Worm (Caenorhabditis elegans): Measurements from ENCODE around the gene C08E8.1.

C08E8.1 gene

DNA sequence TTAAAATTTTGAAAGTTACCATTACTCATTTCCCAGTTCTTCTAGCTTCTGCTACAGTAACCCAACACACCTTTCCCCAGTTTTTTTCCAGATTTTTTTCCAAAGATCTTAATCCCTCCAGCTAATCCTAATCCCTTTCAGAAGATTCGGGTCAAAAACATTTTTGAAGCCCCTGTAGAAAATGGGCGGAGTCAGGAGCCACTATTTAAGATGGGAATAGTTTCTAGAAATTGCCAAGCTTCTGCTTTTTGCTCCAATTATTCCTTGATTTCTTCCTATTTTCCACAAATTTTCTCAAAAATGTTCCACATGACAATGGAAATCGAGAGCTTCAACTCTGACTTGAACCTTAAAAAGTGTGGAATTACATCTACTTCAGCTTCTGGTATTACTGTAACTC lies 2.3 kb upstream of the C08E8.1 start, which contains the start of gene C08E8.9:
Gene C08E8.9, plus strand, starts transcription at position 301 of the 400 bp plus-strand sequence.
- no peak for TF ChIP-seq F13C5.2 (tag; optimal IDR thresholded peaks at IDR 0.05)
- TF ChIP-seq flt-1 (GFP tag; IDR thresholded peaks at IDR 0.05): no peak
- peak; percentile 57 for TF ChIP-seq ceh-36 (tag; optimal IDR thresholded peaks at IDR 0.05)

DNA sequence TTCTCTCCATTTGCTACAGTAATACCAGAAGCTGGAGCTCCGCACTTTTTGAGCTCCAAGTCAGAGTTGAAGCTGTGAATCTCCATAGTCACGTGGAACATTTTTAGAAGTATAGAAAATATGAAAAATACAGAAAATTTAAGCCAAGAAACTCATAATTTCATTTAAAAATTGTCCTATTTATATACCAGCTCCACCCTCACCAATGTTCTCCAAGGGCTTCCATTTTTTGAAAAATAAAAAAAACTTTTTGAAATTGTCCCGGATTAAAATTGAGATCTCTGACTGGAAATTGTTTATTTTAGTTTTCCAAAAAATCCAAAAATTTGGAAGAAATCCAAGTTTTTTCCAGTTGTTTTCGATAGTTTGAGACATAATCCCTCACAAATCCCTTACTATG lies 2.4 kb downstream of the C08E8.1 start, which contains the start of gene C08E8.5:
Gene C08E8.5, minus strand, starts transcription at position 101 of the 400 bp plus-strand sequence.
- no peak for TF ChIP-seq pes-1 (GFP tag; IDR thresholded peaks at IDR 0.05)
- no peak for TF ChIP-seq tbx-37 (GFP tag; conservative IDR thresholded peaks at IDR 0.05)
- TF ChIP-seq F13C5.2 (tag; optimal IDR thresholded peaks at IDR 0.05): no peak
- TF ChIP-seq tra-4 (tag; optimal IDR thresholded peaks at IDR 0.05): no peak
- no peak for TF ChIP-seq hmg-4 (GFP tag; optimal IDR thresholded peaks at IDR 0.05)
- TF ChIP-seq ama-1 (optimal IDR thresholded peaks at IDR 0.05): no peak
- TF ChIP-seq B0310.2 (tag; optimal IDR thresholded peaks at IDR 0.05): no peak
- TF ChIP-seq ceh-13 (GFP tag; optimal IDR thresholded peaks at IDR 0.05): no peak
- no peak for TF ChIP-seq ets-7 (tag; optimal IDR thresholded peaks at IDR 0.05)
- no peak for TF ChIP-seq hnd-1 (tag; optimal IDR thresholded peaks at IDR 0.05)
- TF ChIP-seq sea-1 (GFP tag; conservative IDR thresholded peaks at IDR 0.05): no peak
- no peak for TF ChIP-seq hmbx-1 (tag; optimal IDR thresholded peaks at IDR 0.05)
- no peak for TF ChIP-seq tbx-11 (GFP tag; IDR thresholded peaks at IDR 0.05)
- TF ChIP-seq aly-1 (tag; optimal IDR thresholded peaks at IDR 0.05): no peak
- no peak for TF ChIP-seq flt-1 (GFP tag; IDR thresholded peaks at IDR 0.05)
- no peak for TF ChIP-seq scrt-1 (GFP tag; IDR thresholded peaks at IDR 0.05)
- no peak for TF ChIP-seq ceh-36 (tag; optimal IDR thresholded peaks at IDR 0.05)

DNA sequence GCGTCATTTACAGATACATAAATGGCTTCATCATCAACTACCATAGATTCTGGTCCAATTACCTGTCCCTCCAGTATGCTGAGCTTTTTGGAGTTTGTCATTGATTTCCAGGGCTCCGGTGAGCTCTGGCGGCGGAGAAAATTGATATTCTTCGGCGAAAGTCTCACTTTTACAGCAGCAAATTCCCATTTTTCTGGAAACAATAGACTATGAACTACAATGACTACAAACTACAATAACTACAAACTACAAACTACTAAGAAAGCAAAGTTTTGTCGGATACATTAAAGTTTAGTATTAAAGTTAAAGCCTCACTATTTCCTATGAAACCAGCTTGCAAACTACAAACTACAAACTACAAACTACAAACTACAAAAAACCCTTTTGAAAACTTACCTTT lies 6.6 kb downstream of the C08E8.1 start, which contains the start of gene C08E8.2:
Gene C08E8.2, minus strand, starts transcription at position 101 of the 400 bp plus-strand sequence.
- no peak for TF ChIP-seq hmbx-1 (tag; optimal IDR thresholded peaks at IDR 0.05)
- TF ChIP-seq B0310.2 (tag; optimal IDR thresholded peaks at IDR 0.05): no peak
- TF ChIP-seq hnd-1 (tag; optimal IDR thresholded peaks at IDR 0.05): no peak
- no peak for TF ChIP-seq aly-1 (tag; optimal IDR thresholded peaks at IDR 0.05)
- no peak for TF ChIP-seq hmg-4 (GFP tag; optimal IDR thresholded peaks at IDR 0.05)
- no peak for TF ChIP-seq tbx-11 (GFP tag; IDR thresholded peaks at IDR 0.05)
- no peak for TF ChIP-seq ceh-36 (tag; optimal IDR thresholded peaks at IDR 0.05)
- no peak for TF ChIP-seq scrt-1 (GFP tag; IDR thresholded peaks at IDR 0.05)
- TF ChIP-seq tra-4 (tag; optimal IDR thresholded peaks at IDR 0.05): no peak
- TF ChIP-seq ama-1 (optimal IDR thresholded peaks at IDR 0.05): no peak
- no peak for TF ChIP-seq sea-1 (GFP tag; conservative IDR thresholded peaks at IDR 0.05)
- TF ChIP-seq ceh-13 (GFP tag; optimal IDR thresholded peaks at IDR 0.05): no peak
- no peak for TF ChIP-seq pes-1 (GFP tag; IDR thresholded peaks at IDR 0.05)
- TF ChIP-seq F13C5.2 (tag; optimal IDR thresholded peaks at IDR 0.05): no peak
- no peak for TF ChIP-seq tbx-37 (GFP tag; conservative IDR thresholded peaks at IDR 0.05)
- no peak for TF ChIP-seq ets-7 (tag; optimal IDR thresholded peaks at IDR 0.05)
- TF ChIP-seq flt-1 (GFP tag; IDR thresholded peaks at IDR 0.05): no peak

DNA sequence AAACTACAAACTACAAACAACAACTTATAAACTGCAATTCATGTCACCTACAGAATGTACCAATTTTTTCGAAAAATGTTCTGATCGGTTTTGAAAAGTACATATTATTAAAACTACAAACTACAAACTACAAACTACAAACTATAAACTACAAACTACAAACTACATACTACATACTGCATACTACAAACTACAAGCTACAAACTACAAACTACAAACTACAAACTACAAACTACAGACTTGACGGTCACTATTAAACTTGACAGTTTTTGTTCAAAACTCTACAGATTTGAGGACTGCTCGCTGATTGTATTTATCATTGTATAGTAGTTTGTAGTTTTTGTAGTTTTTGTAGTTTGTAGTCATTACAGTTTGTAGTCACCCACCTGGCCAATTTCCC lies 8.0 kb downstream of the C08E8.1 start:
- TF ChIP-seq ceh-36 (tag; optimal IDR thresholded peaks at IDR 0.05): no peak
- TF ChIP-seq tbx-11 (GFP tag; IDR thresholded peaks at IDR 0.05): no peak
- no peak for TF ChIP-seq hnd-1 (tag; optimal IDR thresholded peaks at IDR 0.05)
- TF ChIP-seq aly-1 (tag; optimal IDR thresholded peaks at IDR 0.05): no peak
- no peak for TF ChIP-seq ama-1 (optimal IDR thresholded peaks at IDR 0.05)
- no peak for TF ChIP-seq hmbx-1 (tag; optimal IDR thresholded peaks at IDR 0.05)
- TF ChIP-seq ets-7 (tag; optimal IDR thresholded peaks at IDR 0.05): no peak
- no peak for TF ChIP-seq tbx-37 (GFP tag; conservative IDR thresholded peaks at IDR 0.05)
- TF ChIP-seq F13C5.2 (tag; optimal IDR thresholded peaks at IDR 0.05): no peak
- TF ChIP-seq sea-1 (GFP tag; conservative IDR thresholded peaks at IDR 0.05): no peak
- TF ChIP-seq tra-4 (tag; optimal IDR thresholded peaks at IDR 0.05): no peak
- no peak for TF ChIP-seq flt-1 (GFP tag; IDR thresholded peaks at IDR 0.05)
- no peak for TF ChIP-seq pes-1 (GFP tag; IDR thresholded peaks at IDR 0.05)
- no peak for TF ChIP-seq hmg-4 (GFP tag; optimal IDR thresholded peaks at IDR 0.05)
- TF ChIP-seq scrt-1 (GFP tag; IDR thresholded peaks at IDR 0.05): no peak
- no peak for TF ChIP-seq ceh-13 (GFP tag; optimal IDR thresholded peaks at IDR 0.05)
- TF ChIP-seq B0310.2 (tag; optimal IDR thresholded peaks at IDR 0.05): no peak

DNA sequence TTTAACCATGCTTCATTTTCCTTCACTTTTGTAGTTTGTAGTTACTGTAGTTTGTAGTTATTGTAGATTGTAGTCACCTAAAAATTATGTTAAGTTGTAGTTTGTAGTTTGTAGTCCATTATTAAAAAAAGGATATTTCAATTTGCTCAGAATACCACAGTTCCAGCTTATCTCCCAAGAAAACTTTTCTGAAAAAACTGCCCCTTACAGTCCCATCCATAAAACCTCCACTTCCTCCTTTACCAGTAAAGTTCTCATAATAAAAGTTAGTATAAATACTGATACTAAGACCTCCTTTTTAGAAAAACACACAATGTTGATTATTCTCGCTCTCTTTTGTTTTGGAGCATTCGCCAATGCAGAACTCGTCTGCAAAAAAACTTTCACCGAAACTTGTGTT lies 11.6 kb downstream of the C08E8.1 start, which contains the start of gene C08E8.11:
Gene C08E8.11, plus strand, starts transcription at position 301 of the 400 bp plus-strand sequence.
- TF ChIP-seq tra-4 (tag; optimal IDR thresholded peaks at IDR 0.05) (no peak), ceh-36 (tag; optimal IDR thresholded peaks at IDR 0.05) (no peak), sea-1 (GFP tag; conservative IDR thresholded peaks at IDR 0.05) (no peak), ceh-13 (GFP tag; optimal IDR thresholded peaks at IDR 0.05) (no peak), tbx-37 (GFP tag; conservative IDR thresholded peaks at IDR 0.05) (no peak), F13C5.2 (tag; optimal IDR thresholded peaks at IDR 0.05) (no peak), hnd-1 (tag; optimal IDR thresholded peaks at IDR 0.05) (no peak), aly-1 (tag; optimal IDR thresholded peaks at IDR 0.05) (no peak), hmg-4 (GFP tag; optimal IDR thresholded peaks at IDR 0.05) (no peak), scrt-1 (GFP tag; IDR thresholded peaks at IDR 0.05) (no peak), tbx-11 (GFP tag; IDR thresholded peaks at IDR 0.05) (no peak), ets-7 (tag; optimal IDR thresholded peaks at IDR 0.05) (no peak), flt-1 (GFP tag; IDR thresholded peaks at IDR 0.05) (no peak), B0310.2 (tag; optimal IDR thresholded peaks at IDR 0.05) (no peak)

DNA sequence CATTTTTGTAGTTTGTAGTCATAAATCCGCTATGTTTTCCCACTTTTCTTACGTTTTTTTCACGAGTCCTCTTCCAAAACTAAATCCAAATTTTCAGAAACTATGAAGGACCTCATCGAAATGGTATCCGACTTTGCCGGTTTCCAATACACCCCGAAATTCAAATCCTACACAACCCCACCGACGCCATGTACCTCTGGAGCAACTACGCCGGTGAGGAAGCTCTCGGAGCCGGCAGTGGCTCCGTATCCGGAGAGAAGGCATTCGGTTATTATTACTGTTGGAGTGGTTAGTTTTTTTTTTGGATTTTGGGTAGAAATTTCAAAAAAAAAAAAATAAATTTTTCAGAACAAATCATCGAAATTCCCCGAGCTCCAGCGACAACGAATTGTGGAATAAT lies 12.3 kb downstream of the C08E8.1 start, which contains the start of gene C08E8.3:
Gene C08E8.3, plus strand, starts transcription at position 84 of the 400 bp plus-strand sequence.
- TF ChIP-seq scrt-1 (GFP tag; IDR thresholded peaks at IDR 0.05): no peak
- TF ChIP-seq ceh-36 (tag; optimal IDR thresholded peaks at IDR 0.05): no peak
- no peak for TF ChIP-seq aly-1 (tag; optimal IDR thresholded peaks at IDR 0.05)
- no peak for TF ChIP-seq sea-1 (GFP tag; conservative IDR thresholded peaks at IDR 0.05)
- TF ChIP-seq hmg-4 (GFP tag; optimal IDR thresholded peaks at IDR 0.05): no peak
- no peak for TF ChIP-seq pes-1 (GFP tag; IDR thresholded peaks at IDR 0.05)
- TF ChIP-seq ama-1 (optimal IDR thresholded peaks at IDR 0.05): no peak
- no peak for TF ChIP-seq ets-7 (tag; optimal IDR thresholded peaks at IDR 0.05)
- no peak for TF ChIP-seq hnd-1 (tag; optimal IDR thresholded peaks at IDR 0.05)

DNA sequence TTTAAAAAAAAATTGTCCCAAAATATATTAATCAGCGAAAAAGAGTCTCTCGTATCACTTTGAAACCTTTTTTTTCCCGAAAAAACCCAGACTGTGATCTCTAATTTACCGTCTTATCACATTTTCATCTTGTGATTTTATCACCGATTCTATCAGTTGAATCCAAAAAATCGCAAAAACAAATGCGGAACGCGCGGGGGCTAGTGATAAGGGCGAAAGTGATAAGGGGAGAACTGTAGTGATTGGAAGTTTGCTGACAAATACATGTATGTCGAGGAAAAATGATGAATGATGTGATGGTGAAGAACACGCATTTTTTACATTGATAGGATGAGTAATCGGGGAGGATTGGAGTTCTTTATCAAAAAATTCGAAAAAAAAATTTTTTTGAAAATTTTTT lies 16.2 kb downstream of the C08E8.1 start:
- no peak for TF ChIP-seq hmg-4 (GFP tag; optimal IDR thresholded peaks at IDR 0.05)
- TF ChIP-seq tbx-37 (GFP tag; conservative IDR thresholded peaks at IDR 0.05): no peak
- no peak for TF ChIP-seq sea-1 (GFP tag; conservative IDR thresholded peaks at IDR 0.05)
- TF ChIP-seq flt-1 (GFP tag; IDR thresholded peaks at IDR 0.05): no peak
- no peak for TF ChIP-seq B0310.2 (tag; optimal IDR thresholded peaks at IDR 0.05)
- no peak for TF ChIP-seq ama-1 (optimal IDR thresholded peaks at IDR 0.05)
- no peak for TF ChIP-seq aly-1 (tag; optimal IDR thresholded peaks at IDR 0.05)

Measured in whole organism, early embryonic.